Fruit fly (Drosophila melanogaster): Measurements from ENCODE around the gene CG17325.

CG17325 gene

dm6 chr2L:18830587-18831528 lies 18.4 kb downstream of the CG17325 start, which contains the start of the genes CG17597 and ScpX (continued):
- peak; percentile 16 for TF ChIP-seq dsx (GFP tag; optimal IDR thresholded peaks at IDR 0.05; ENCODE audit: poor library complexity, severe bottlenecking)
- TF ChIP-seq CG6854 (GFP tag; optimal IDR thresholded peaks at IDR 0.05), result peak; percentile 54
- TF ChIP-seq Hr38 (GFP tag; optimal IDR thresholded peaks at IDR 0.05), result no peak
- TF ChIP-seq Smox (GFP tag; optimal IDR thresholded peaks at IDR 0.05), result no peak
- peak; percentile 97 for TF ChIP-seq svp (GFP tag)
- TF ChIP-seq acj6 (GFP tag; optimal IDR thresholded peaks at IDR 0.05), result no peak
- no peak for TF ChIP-seq spab (GFP tag; optimal IDR thresholded peaks at IDR 0.05)
- peak; percentile 44; the same call in 2 of the 3 replicates for TF ChIP-seq CG8119 (GFP tag; IDR thresholded peaks at IDR 0.05)
- peak; percentile 55 for TF ChIP-seq CG3032 (tag; optimal IDR thresholded peaks at IDR 0.05)
- TF ChIP-seq Ets96B (tag; optimal IDR thresholded peaks at IDR 0.05), result peak; percentile 62
- TF ChIP-seq OdsH (GFP tag; optimal IDR thresholded peaks at IDR 0.05), result peak; percentile 50
- TF ChIP-seq CG34406 (GFP tag; optimal IDR thresholded peaks at IDR 0.05), result peak; percentile 18
- TF ChIP-seq Blimp-1 (GFP tag; optimal IDR thresholded peaks at IDR 0.05), result no peak
- no peak for TF ChIP-seq CG11294 (GFP tag; IDR thresholded peaks at IDR 0.05)
- TF ChIP-seq Sox102F (GFP tag; optimal IDR thresholded peaks at IDR 0.05), result peak; percentile 57

- peak; percentile 61 for TF ChIP-seq svp (GFP tag)
- TF ChIP-seq CG34406 (GFP tag; optimal IDR thresholded peaks at IDR 0.05), result no peak
These were observed 22.1 kb downstream of the CG17325 start for dm6 chr2L:18834525-18834924.

- TF ChIP-seq CG11902 (GFP tag; optimal IDR thresholded peaks at IDR 0.05) (peak; percentile 42), acj6 (GFP tag; optimal IDR thresholded peaks at IDR 0.05) (no peak), Sox14 (GFP tag; optimal IDR thresholded peaks at IDR 0.05) (peak; percentile 89), CG3919 (GFP tag; optimal IDR thresholded peaks at IDR 0.05) (peak; percentile 81), CG31627 (GFP tag; optimal IDR thresholded peaks at IDR 0.05) (peak; percentile 85), fd59A (GFP tag; optimal IDR thresholded peaks at IDR 0.05) (peak; percentile 37), CG32006 (GFP tag; optimal IDR thresholded peaks at IDR 0.05) (no peak), fd85E (GFP tag; optimal IDR thresholded peaks at IDR 0.05) (peak; percentile 56), dac (GFP tag; optimal IDR thresholded peaks at IDR 0.05) (peak; percentile 55), lz (GFP tag; optimal IDR thresholded peaks at IDR 0.05) (peak; percentile 80), eg (GFP tag; IDR thresholded peaks at IDR 0.05) (0 out of 3 replicates have a peak, but pooled peaks have one; percentile 36), Met (GFP tag; optimal IDR thresholded peaks at IDR 0.05) (no peak), fkh (GFP tag; optimal IDR thresholded peaks at IDR 0.05) (peak; percentile 77), vri (GFP tag; optimal IDR thresholded peaks at IDR 0.05) (no peak), CG10631 (GFP tag; optimal IDR thresholded peaks at IDR 0.05) (peak; percentile 62), CG8632 (GFP tag; optimal IDR thresholded peaks at IDR 0.05) (peak; percentile 47), net (GFP tag; optimal IDR thresholded peaks at IDR 0.05) (peak; percentile 72), Ets96B (tag; optimal IDR thresholded peaks at IDR 0.05) (peak; percentile 24), topi (GFP tag; optimal IDR thresholded peaks at IDR 0.05) (peak; percentile 76), Hr38 (GFP tag; optimal IDR thresholded peaks at IDR 0.05) (no peak), salr (GFP tag; optimal IDR thresholded peaks at IDR 0.05) (peak; percentile 54 to 62), Eip75B (GFP tag; optimal IDR thresholded peaks at IDR 0.05) (no peak), CG7368 (GFP tag; optimal IDR thresholded peaks at IDR 0.05) (peak; percentile 65), Lpt (GFP tag; optimal IDR thresholded peaks at IDR 0.05) (no peak), CG11762 (GFP tag; optimal IDR thresholded peaks at IDR 0.05; ENCODE audit: insufficient read depth) (no peak), OdsH (GFP tag; optimal IDR thresholded peaks at IDR 0.05) (peak; percentile 59), dsx (GFP tag; optimal IDR thresholded peaks at IDR 0.05; ENCODE audit: poor library complexity, severe bottlenecking) (peak; percentile 55), svp (GFP tag) (peak; percentile 91), CG34406 (GFP tag; optimal IDR thresholded peaks at IDR 0.05) (peak; percentile 50), CG6854 (GFP tag; optimal IDR thresholded peaks at IDR 0.05) (no peak), Hr39 (GFP tag; optimal IDR thresholded peaks at IDR 0.05) (peak; percentile 81), Blimp-1 (GFP tag; optimal IDR thresholded peaks at IDR 0.05) (peak; percentile 19), CG8119 (GFP tag; IDR thresholded peaks at IDR 0.05) (0 out of 3 replicates have a peak, but pooled peaks have one; percentile 15), CG6163 (GFP tag; IDR thresholded peaks at IDR 0.05) (peak; percentile 63; the same call in 2 of the 3 replicates), spab (GFP tag; optimal IDR thresholded peaks at IDR 0.05) (no peak), CG10669 (GFP tag; optimal IDR thresholded peaks at IDR 0.05) (peak; percentile 57), CG15336 (GFP tag; IDR thresholded peaks at IDR 0.05) (0 out of 2 replicates have a peak, but pooled peaks have one; percentile 17), Eip78C (GFP tag) (peak; percentile 95)
These were observed 26.9 kb downstream of the CG17325 start, which contains the start of gene CG10600 for dm6 chr2L:18839143-18839872. TSS of gene CG10600 (minus strand) at chr2L:18839679.

Measured in whole organism, prepupa.